Worm (Caenorhabditis elegans) whole organism, late embryonic: ENCODE results near the gene Y69A2AR.47.

ENCODE experiments used
- C08G9.2 ChIP-seq: sonication (generic microtip); optimal IDR thresholded peaks from 2 replicates; lab custom pipeline; 2016; ENCODE audit warnings: mild to moderate bottlenecking, missing genetic modification characterization, moderate library complexity, missing compliant biosample characterization
- F13H6.1 ChIP-seq: sonication (generic microtip); optimal IDR thresholded peaks from 2 replicates; lab custom pipeline; 2016; ENCODE audit warnings: missing genetic modification characterization, missing compliant biosample characterization
- K02D7.2 ChIP-seq: sonication (generic microtip); optimal IDR thresholded peaks from 2 replicates; lab custom pipeline; 2017; ENCODE audit warnings: mild to moderate bottlenecking, missing genetic modification characterization, missing compliant biosample characterization
- K09A11.1 ChIP-seq: sonication (generic microtip); optimal IDR thresholded peaks from 2 replicates; lab custom pipeline; 2017; ENCODE audit warnings: antibody characterized with exemption, mild to moderate bottlenecking, missing genetic modification characterization, missing compliant biosample characterization; ENCODE audit not compliant: insufficient read depth
- T23F11.4 ChIP-seq: fragments of 200-800 bp; sonication (Bioruptor generic); optimal IDR thresholded peaks from 2 replicates; lab custom pipeline; 2018; ENCODE audit warnings: mild to moderate bottlenecking, missing genetic modification characterization, missing compliant biosample characterization
- Y22D7AL.16 ChIP-seq: sonication (generic microtip); optimal IDR thresholded peaks from 2 replicates; lab custom pipeline; 2016; ENCODE audit warnings: missing genetic modification characterization, missing compliant biosample characterization
- ahr-1 ChIP-seq: sonication (generic microtip); optimal IDR thresholded peaks from 2 replicates; lab custom pipeline; 2016; ENCODE audit warnings: missing genetic modification characterization, missing compliant biosample characterization
- ceh-18 ChIP-seq: sonication (generic microtip); optimal IDR thresholded peaks from 2 replicates; lab custom pipeline; 2016; ENCODE audit warnings: missing genetic modification characterization, missing compliant biosample characterization
- ceh-2 ChIP-seq: sonication (generic microtip); optimal IDR thresholded peaks from 2 replicates; lab custom pipeline; 2016; ENCODE audit warnings: missing genotype, missing genetic modification characterization, missing compliant biosample characterization
- ceh-24 ChIP-seq: sonication (generic microtip); optimal IDR thresholded peaks from 2 replicates; lab custom pipeline; 2016; ENCODE audit warnings: mild to moderate bottlenecking, missing genetic modification characterization, missing compliant biosample characterization
- ceh-45 ChIP-seq: fragments of 200-800 bp; sonication (Bioruptor generic); IDR thresholded peaks from 2 replicates; pipeline ENCODE4 v1.3.6; 2022; ENCODE audit warnings: missing genetic modification reagents, missing genetic modification characterization, missing compliant biosample characterization
- ceh-48 ChIP-seq: sonication (generic microtip); optimal IDR thresholded peaks from 2 replicates; lab custom pipeline; 2016; ENCODE audit warnings: missing genetic modification characterization, inconsistent platforms, missing compliant biosample characterization
- ceh-9 ChIP-seq: sonication (generic microtip); optimal IDR thresholded peaks from 2 replicates; lab custom pipeline; 2016; ENCODE audit warnings: mild to moderate bottlenecking, missing genetic modification characterization, inconsistent platforms, missing compliant biosample characterization
- che-1 ChIP-seq: sonication (generic microtip); optimal IDR thresholded peaks from 2 replicates; lab custom pipeline; 2016; ENCODE audit warnings: mild to moderate bottlenecking, missing genetic modification characterization, missing compliant biosample characterization
- elt-2 ChIP-seq: sonication (generic microtip); optimal IDR thresholded peaks from 2 replicates; lab custom pipeline; 2016; ENCODE audit warnings: missing genetic modification reagents, missing genetic modification characterization, missing compliant biosample characterization
- elt-4 ChIP-seq: sonication (generic microtip); optimal IDR thresholded peaks from 2 replicates; lab custom pipeline; 2016; ENCODE audit warnings: missing genetic modification characterization, missing compliant biosample characterization
- ets-4 ChIP-seq: sonication (generic microtip); optimal IDR thresholded peaks from 2 replicates; lab custom pipeline; 2016; ENCODE audit warnings: missing genetic modification characterization, missing compliant biosample characterization
- eyg-1 ChIP-seq: sonication (generic microtip); optimal IDR thresholded peaks from 2 replicates; lab custom pipeline; 2016; ENCODE audit warnings: missing genotype, missing genetic modification characterization, missing compliant biosample characterization
- fax-1 ChIP-seq: sonication (generic microtip); optimal IDR thresholded peaks from 2 replicates; lab custom pipeline; 2016; ENCODE audit warnings: missing genotype, missing genetic modification characterization, missing compliant biosample characterization
- fkh-6 ChIP-seq: sonication (generic microtip); optimal IDR thresholded peaks from 2 replicates; lab custom pipeline; 2016; ENCODE audit warnings: missing genetic modification characterization, missing compliant biosample characterization
- gmeb-2 ChIP-seq: sonication (generic microtip); optimal IDR thresholded peaks from 2 replicates; lab custom pipeline; 2016; ENCODE audit warnings: missing genetic modification characterization, inconsistent platforms, missing compliant biosample characterization
- hlh-30 ChIP-seq: sonication (generic microtip); optimal IDR thresholded peaks from 2 replicates; lab custom pipeline; 2017; ENCODE audit warnings: antibody characterized with exemption, missing genetic modification characterization, missing compliant biosample characterization; ENCODE audit not compliant: insufficient read depth
- lim-6 ChIP-seq: sonication (generic microtip); optimal IDR thresholded peaks from 2 replicates; lab custom pipeline; 2016; ENCODE audit warnings: missing genetic modification characterization, missing compliant biosample characterization
- nfya-1 ChIP-seq: sonication (generic microtip); optimal IDR thresholded peaks from 2 replicates; lab custom pipeline; 2017; ENCODE audit warnings: missing genetic modification characterization, mild to moderate bottlenecking, missing compliant biosample characterization, antibody characterized with exemption, moderate library complexity
- nhr-11 ChIP-seq: fragments of 150-350 bp; optimal IDR thresholded peaks from 2 replicates; lab custom pipeline; 2014; ENCODE audit warnings: missing biosample characterization, missing genetic modification characterization
- pag-3 ChIP-seq: sonication (generic microtip); optimal IDR thresholded peaks from 2 replicates; lab custom pipeline; 2016; ENCODE audit warnings: missing compliant biosample characterization, missing genetic modification characterization, borderline replicate concordance
- pax-1 ChIP-seq: fragments of 150-350 bp; optimal IDR thresholded peaks from 2 replicates; lab custom pipeline; 2014; ENCODE audit warnings: missing biosample characterization, missing genetic modification characterization
- pha-2 ChIP-seq: sonication (generic microtip); optimal IDR thresholded peaks from 2 replicates; lab custom pipeline; 2017; ENCODE audit warnings: mild to moderate bottlenecking, missing genetic modification characterization, missing compliant biosample characterization
- pha-4 ChIP-seq: fragments of 150-350 bp; optimal IDR thresholded peaks from 2 replicates; lab custom pipeline; 2018; ENCODE audit warnings: missing biosample characterization, missing genetic modification reagents, missing genetic modification characterization
- pqm-1 ChIP-seq: sonication (generic microtip); optimal IDR thresholded peaks from 2 replicates; lab custom pipeline; 2016; ENCODE audit warnings: missing genetic modification characterization, missing compliant biosample characterization
- pros-1 ChIP-seq: fragments of 150-350 bp; optimal IDR thresholded peaks from 2 replicates; lab custom pipeline; 2014; ENCODE audit warnings: missing biosample characterization, missing genetic modification reagents, missing genetic modification characterization
- ref-2 ChIP-seq: sonication (generic microtip); optimal IDR thresholded peaks from 2 replicates; lab custom pipeline; 2016; ENCODE audit warnings: missing genetic modification characterization, missing compliant biosample characterization
- rnt-1 ChIP-seq: sonication (generic microtip); optimal IDR thresholded peaks from 2 replicates; lab custom pipeline; 2016; ENCODE audit warnings: missing genetic modification characterization, missing compliant biosample characterization
- sdc-2 ChIP-seq: sonication (generic microtip); optimal IDR thresholded peaks from 2 replicates; lab custom pipeline; 2016; ENCODE audit warnings: missing genotype, missing genetic modification characterization, missing compliant biosample characterization
- sox-2 ChIP-seq: fragments of 200-800 bp; sonication (Bioruptor generic); IDR thresholded peaks from 2 replicates; pipeline ENCODE4 v1.3.6; 2022; ENCODE audit warnings: missing genetic modification reagents, missing genetic modification characterization, missing compliant biosample characterization
- ttx-3 ChIP-seq: sonication (generic microtip); optimal IDR thresholded peaks from 2 replicates; lab custom pipeline; 2016; ENCODE audit warnings: missing genetic modification reagents, missing genetic modification characterization, missing compliant biosample characterization
- unc-42 ChIP-seq: sonication (generic microtip); optimal IDR thresholded peaks from 2 replicates; lab custom pipeline; 2016; ENCODE audit warnings: missing genotype, missing genetic modification characterization, missing compliant biosample characterization
- unc-55 ChIP-seq: sonication (generic microtip); optimal IDR thresholded peaks from 2 replicates; lab custom pipeline; 2017; ENCODE audit warnings: missing biosample characterization, missing genetic modification reagents, missing genetic modification characterization
- zip-5 ChIP-seq: sonication (generic microtip); optimal IDR thresholded peaks from 2 replicates; lab custom pipeline; 2016; ENCODE audit warnings: missing genetic modification characterization, missing compliant biosample characterization
- ztf-16 ChIP-seq: sonication (generic microtip); optimal IDR thresholded peaks from 2 replicates; lab custom pipeline; 2017; ENCODE audit warnings: missing genetic modification characterization, missing compliant biosample characterization

Y69A2AR.47 gene

ce11 chrIV:2616853-2617252 lies 19.3 kb downstream of the Y69A2AR.47 start:
- TF ChIP-seq elt-4: no peak
- TF ChIP-seq pros-1 (tag; lab: Kevin White, UChicago): no peak
- TF ChIP-seq ceh-24: no peak
- no peak for TF ChIP-seq hlh-30 (tag; lab: Kevin White, UChicago)
- no peak for TF ChIP-seq rnt-1
- TF ChIP-seq ttx-3 (tag; lab: Kevin White, UChicago): no peak
- no peak for TF ChIP-seq ceh-9 (tag; lab: Kevin White, UChicago)
- no peak for TF ChIP-seq K09A11.1 (tag; lab: Kevin White, UChicago)
- no peak for TF ChIP-seq nhr-11 (tag; lab: Kevin White, UChicago)

DNA sequence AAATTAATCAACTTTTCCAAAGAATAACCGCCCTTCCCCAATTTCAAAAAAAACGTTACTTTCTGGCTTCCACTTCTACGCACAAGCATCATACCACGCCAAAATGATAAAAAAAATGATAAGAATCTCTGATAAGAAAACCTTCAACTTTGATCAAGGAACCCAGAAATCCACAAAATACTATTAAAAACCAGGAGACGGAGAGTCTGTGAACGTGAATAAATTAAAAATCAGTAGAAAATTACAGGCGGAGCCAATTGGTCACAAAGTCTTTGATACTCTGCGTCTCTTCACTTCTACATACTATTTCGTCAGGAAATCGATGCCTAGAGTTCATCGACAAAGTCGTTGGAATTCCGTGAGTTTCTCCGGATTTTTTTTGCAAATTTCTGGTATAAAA lies 21.1 kb downstream of the Y69A2AR.47 start, which contains the start of gene smf-3:
Gene smf-3 (plus strand): TSS at position 259 of the 400 bp plus-strand sequence.
- peak; percentile 83 for TF ChIP-seq elt-2
- TF ChIP-seq pag-3 (tag; lab: Kevin White, UChicago): no peak

DNA sequence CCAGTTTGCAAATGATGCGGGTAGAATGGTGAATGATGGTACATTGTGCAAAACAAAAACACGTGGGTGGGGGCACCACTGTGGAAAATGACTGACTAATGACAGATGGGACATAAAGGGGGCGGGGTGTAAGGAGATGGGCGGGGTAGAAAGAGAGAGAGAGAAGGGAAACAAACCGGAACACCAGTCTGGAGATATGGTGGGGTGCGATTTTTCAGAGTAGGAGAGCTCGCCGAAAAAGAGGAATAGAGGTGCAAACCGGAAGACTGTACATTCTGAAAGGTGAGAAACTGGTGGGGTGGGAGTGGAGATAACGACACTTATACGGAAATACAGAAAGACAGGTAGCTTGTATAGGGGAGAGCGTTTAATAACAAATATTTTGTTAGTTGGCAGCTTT lies 30.7 kb downstream of the Y69A2AR.47 start, which contains the start of gene ngn-1:
Gene ngn-1 (minus strand): TSS at position 101 of the 400 bp plus-strand sequence.
- TF ChIP-seq ets-4 (tag; lab: Kevin White, UChicago) (no peak), sox-2 (GFP tag; lab: Robert Waterston, UW) (no peak), fkh-6 (tag; lab: Kevin White, UChicago) (no peak), pha-4 (tag; lab: Kevin White, UChicago) (no peak), ceh-2 (tag; lab: Kevin White, UChicago) (no peak), rnt-1 (no peak), pha-2 (tag; lab: Kevin White, UChicago) (no peak)
- TF ChIP-seq, all 69 proteins: peak for 0

DNA sequence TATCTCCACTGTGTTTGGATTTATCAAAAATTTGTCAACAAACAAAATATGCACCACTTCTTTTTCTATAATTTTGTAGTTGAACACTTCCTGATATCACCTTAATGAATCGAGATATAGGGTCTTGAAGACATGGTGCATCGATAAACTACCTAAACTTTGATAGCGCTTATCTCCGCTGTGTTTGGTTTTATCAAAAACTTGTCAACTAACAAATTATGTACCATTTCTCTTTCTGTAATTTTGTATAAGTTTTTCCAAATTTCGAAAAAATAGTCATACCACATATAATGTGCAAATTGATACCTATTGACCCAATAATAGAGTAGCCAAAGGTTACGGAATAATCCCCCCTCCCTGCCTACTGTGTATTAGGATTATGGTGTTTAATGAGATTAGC lies 32.6 kb downstream of the Y69A2AR.47 start:
- TF ChIP-seq F13H6.1 (tag; lab: Kevin White, UChicago) (no peak), ceh-9 (tag; lab: Kevin White, UChicago) (no peak), pros-1 (tag; lab: Kevin White, UChicago) (no peak), sdc-2 (tag; lab: Kevin White, UChicago) (no peak), elt-2 (peak; percentile 68), unc-42 (tag; lab: Kevin White, UChicago) (no peak), ref-2 (no peak), K09A11.1 (tag; lab: Kevin White, UChicago) (no peak), sox-2 (GFP tag; lab: Robert Waterston, UW) (no peak)

DNA sequence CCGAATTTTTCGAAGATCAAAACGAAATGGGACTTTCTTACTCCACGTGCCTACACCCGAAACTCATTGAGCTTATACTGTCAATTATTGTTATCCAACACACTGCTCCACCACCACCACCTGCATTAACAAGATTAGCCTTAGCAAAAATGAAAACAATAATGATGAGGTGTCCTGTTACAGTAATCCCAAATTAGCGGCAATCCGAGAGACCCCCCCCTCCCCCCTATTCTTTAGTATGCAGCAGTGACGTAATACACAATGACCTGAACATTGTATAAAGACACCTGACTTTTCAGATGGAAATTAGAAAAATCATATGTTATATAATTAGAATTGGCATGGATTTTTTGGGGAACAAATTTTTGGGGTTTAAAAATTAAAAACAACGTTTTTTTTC lies 37.5 kb downstream of the Y69A2AR.47 start:
- TF ChIP-seq K02D7.2 (tag; lab: Kevin White, UChicago) (no peak), pax-1 (tag; lab: Kevin White, UChicago) (no peak), fax-1 (no peak), sox-2 (GFP tag; lab: Robert Waterston, UW) (no peak), ttx-3 (tag; lab: Kevin White, UChicago) (no peak), che-1 (tag; lab: Kevin White, UChicago) (no peak), F13H6.1 (tag; lab: Kevin White, UChicago) (no peak), nfya-1 (no peak), K09A11.1 (tag; lab: Kevin White, UChicago) (no peak), eyg-1 (tag; lab: Kevin White, UChicago) (no peak), fkh-6 (tag; lab: Kevin White, UChicago) (no peak), lim-6 (tag; lab: Kevin White, UChicago) (no peak), pha-2 (tag; lab: Kevin White, UChicago) (no peak)
- TF ChIP-seq, all 69 proteins: peak for 0

- TF ChIP-seq ceh-18 (tag; lab: Kevin White, UChicago) (no peak), pqm-1 (no peak), pax-1 (tag; lab: Kevin White, UChicago) (no peak), gmeb-2 (tag; lab: Kevin White, UChicago) (peak; percentile 52), ceh-48 (tag; lab: Kevin White, UChicago) (peak; percentile 92), nhr-11 (tag; lab: Kevin White, UChicago) (no peak), ahr-1 (no peak), unc-42 (tag; lab: Kevin White, UChicago) (no peak), unc-55 (GFP tag; lab: Kevin White, UChicago) (no peak), ztf-16 (tag; lab: Kevin White, UChicago) (peak; percentile 9), zip-5 (tag; lab: Kevin White, UChicago) (no peak), ceh-45 (GFP tag; lab: Robert Waterston, UW) (0 out of 2 replicates have a peak, but pooled peaks have one; percentile 43), Y22D7AL.16 (peak; percentile 59), elt-4 (no peak), C08G9.2 (tag; lab: Kevin White, UChicago) (peak; percentile 36), elt-2 (peak; percentile 40), T23F11.4 (GFP tag; lab: Kevin White, UChicago) (peak; percentile 50)
Observed at ce11 chrIV:2639666-2640273, 42.3 kb downstream of the Y69A2AR.47 start.
